Worm (Caenorhabditis elegans) whole organism, L4/young adult: ENCODE results near the gene C34F6.12.
A peak's percentile ranks its signal among the peaks of the same experiment; 100 is the strongest.

Experiments
- W03F9.2 ChIP-seq: fragments of 150-350 bp; optimal IDR thresholded peaks from 2 replicates; lab custom pipeline; 2014; ENCODE audit warnings: missing biosample characterization, missing genetic modification characterization
- dao-5 ChIP-seq: sonication (generic microtip); optimal IDR thresholded peaks from 2 replicates; lab custom pipeline; 2016; ENCODE audit warnings: missing genotype, missing genetic modification characterization, moderate library complexity, missing compliant biosample characterization
- him-1 ChIP-seq: sonication (generic microtip); optimal IDR thresholded peaks from 2 replicates; lab custom pipeline; 2016; ENCODE audit warnings: missing genotype, missing genetic modification reagents, missing genetic modification characterization, missing compliant biosample characterization

Gene C34F6.12

DNA sequence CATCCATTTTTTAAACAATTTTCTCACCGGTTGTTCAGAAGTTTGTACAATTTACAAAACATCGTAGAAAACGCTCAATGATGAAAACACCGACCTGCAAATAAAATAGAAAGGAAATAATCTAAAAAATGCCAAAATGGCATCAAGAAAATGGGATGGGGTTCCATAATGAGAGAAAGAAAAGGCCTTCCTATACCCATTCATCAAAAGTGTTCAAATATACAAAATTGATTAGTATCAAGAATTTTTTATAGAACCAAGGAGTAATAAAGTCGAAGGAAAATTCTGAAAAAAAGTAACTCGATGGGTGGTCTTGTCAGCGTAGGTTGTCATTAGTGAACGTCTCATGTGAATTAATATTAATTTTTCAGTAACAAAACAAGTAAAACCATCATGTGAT lies at the start of gene C34F6.12:
C34F6.12 (minus strand) TSS at position 101 of the 400 bp plus-strand sequence.
- TF ChIP-seq him-1 (tag; lab: Kevin White, UChicago) (no peak), W03F9.2 (tag; lab: Kevin White, UChicago) (no peak), dao-5 (tag; lab: Kevin White, UChicago) (no peak)

- TF ChIP-seq dao-5 (tag; lab: Kevin White, UChicago) (no peak), him-1 (tag; lab: Kevin White, UChicago) (no peak), W03F9.2 (tag; lab: Kevin White, UChicago) (no peak)
Measured at ce11 chrX:11270882-11271281, 44.4 kb upstream of the C34F6.12 start, which contains the start of gene ifa-1. ifa-1 (plus strand) TSS chrX:11271182.

ce11 chrX:11268970-11269369 lies 42.5 kb upstream of the C34F6.12 start, which contains the start of gene C03A3.3:
C03A3.3 (minus strand) TSS chrX:11269070.
- TF ChIP-seq him-1 (tag; lab: Kevin White, UChicago): no peak
- TF ChIP-seq dao-5 (tag; lab: Kevin White, UChicago): no peak
- no peak for TF ChIP-seq W03F9.2 (tag; lab: Kevin White, UChicago)

DNA sequence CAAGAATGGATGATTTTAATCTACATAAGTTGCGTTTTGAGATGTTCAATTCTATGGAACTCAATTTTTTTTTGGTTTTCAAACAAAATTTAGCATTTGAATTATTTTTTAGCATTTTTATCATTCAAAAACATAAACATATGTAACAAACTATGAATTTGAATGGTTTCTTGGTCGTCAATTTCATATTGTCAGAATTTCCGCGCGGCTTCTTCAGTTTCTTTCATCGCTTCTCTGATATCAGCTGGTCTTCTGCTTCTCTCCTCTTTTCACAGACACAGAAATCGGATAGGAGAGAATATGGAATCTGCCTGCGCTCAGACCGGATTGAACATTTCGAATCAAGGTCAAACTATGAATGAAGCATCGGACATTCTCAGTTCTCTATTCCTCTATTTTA lies 40.2 kb upstream of the C34F6.12 start, which contains the start of gene C03A3.9:
C03A3.9 (plus strand) TSS at position 301 of the 400 bp plus-strand sequence.
- TF ChIP-seq dao-5 (tag; lab: Kevin White, UChicago) (no peak), him-1 (tag; lab: Kevin White, UChicago) (no peak), W03F9.2 (tag; lab: Kevin White, UChicago) (no peak)

ce11 chrX:11264715-11265114 lies 38.2 kb upstream of the C34F6.12 start:
- TF ChIP-seq dao-5 (tag; lab: Kevin White, UChicago) (no peak), him-1 (tag; lab: Kevin White, UChicago) (no peak), W03F9.2 (tag; lab: Kevin White, UChicago) (no peak)

DNA sequence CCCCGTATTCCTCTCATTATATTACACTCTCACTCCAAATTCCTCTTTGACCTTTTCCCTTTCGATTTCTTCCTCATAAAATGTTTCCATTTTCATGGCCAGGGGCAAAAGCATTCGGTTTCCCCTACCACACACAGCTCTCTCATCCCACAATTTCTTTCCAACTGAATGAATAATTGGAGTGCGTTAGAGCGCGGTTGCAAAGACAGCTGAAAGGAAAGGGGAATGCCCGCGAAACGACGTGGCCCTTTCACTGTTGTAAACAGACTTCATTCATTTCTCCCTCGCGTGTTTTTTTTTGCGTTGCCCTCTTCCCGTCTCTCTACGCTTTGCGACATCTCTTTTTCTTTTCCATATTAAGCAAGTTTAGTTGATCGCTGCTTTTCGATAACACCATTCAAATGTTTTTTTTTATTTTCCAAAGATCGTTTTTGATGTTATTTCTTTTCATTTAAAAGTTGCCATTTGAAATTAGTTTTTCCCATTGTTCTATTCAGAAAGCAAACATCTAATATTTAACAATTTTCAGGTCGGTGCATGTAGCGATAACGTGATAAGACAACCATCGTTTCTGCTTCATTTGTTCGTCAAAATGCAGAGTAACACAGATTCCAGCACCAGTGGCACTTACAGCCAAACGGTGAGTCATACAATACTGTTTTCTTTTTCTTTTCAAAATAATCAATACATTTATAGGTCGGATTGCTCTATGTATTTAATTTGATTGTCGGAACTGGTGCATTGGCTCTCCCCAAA lies 36.0 kb upstream of the C34F6.12 start, which contains the start of gene C03A3.2:
C03A3.2 (plus strand) TSS at position 530 of the 756 bp plus-strand sequence.
- TF ChIP-seq him-1 (tag; lab: Kevin White, UChicago) (peak; percentile 12), dao-5 (tag; lab: Kevin White, UChicago) (no peak), W03F9.2 (tag; lab: Kevin White, UChicago) (peak; percentile 6)

DNA sequence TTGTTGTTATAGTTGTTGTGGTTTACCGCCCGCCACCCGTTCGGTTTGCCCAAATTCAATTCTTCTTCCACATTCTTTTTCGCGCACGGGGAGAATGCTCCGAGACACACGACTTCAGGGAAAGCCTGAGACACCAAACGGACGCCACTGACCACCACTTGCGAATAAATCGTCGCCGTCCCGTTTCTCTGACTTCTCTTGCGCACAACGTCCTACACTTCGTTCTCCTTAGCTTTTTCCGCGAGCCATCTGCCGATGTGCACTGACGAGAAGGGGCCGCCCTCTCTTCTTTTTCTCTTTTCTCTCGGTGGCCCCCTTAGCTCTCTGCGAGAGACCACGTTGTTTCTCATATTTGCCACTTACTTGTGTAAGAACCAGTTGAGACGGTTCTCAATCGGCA lies 30.6 kb upstream of the C34F6.12 start, which contains the start of gene C03A3.1:
C03A3.1 (plus strand) TSS at position 291 of the 400 bp plus-strand sequence.
- TF ChIP-seq dao-5 (tag; lab: Kevin White, UChicago) (no peak), W03F9.2 (tag; lab: Kevin White, UChicago) (no peak), him-1 (tag; lab: Kevin White, UChicago) (no peak)

DNA sequence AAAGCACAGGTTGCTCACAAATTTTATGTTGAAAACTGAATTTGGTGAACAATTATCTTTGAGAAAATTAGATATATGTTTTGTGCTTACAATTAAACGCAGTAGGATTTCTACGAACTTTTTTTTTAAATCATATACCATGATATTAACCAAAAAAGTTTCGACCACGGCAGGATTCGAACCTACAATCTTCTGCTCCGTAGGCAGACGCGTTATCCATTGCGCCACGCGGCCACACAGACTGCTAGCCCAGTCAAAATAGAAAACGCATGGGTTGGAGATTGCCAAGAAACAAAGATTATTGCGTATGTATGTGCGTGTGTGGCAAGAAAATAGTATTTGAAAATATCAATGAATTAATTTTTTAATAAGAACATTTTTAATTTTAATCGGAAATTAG lies 25.9 kb upstream of the C34F6.12 start:
- TF ChIP-seq dao-5 (tag; lab: Kevin White, UChicago) (no peak), W03F9.2 (tag; lab: Kevin White, UChicago) (peak; percentile 24), him-1 (tag; lab: Kevin White, UChicago) (peak; percentile 37)

ce11 chrX:11251928-11252327 lies 25.4 kb upstream of the C34F6.12 start:
- no peak for TF ChIP-seq dao-5 (tag; lab: Kevin White, UChicago)
- TF ChIP-seq W03F9.2 (tag; lab: Kevin White, UChicago): no peak
- TF ChIP-seq him-1 (tag; lab: Kevin White, UChicago): no peak

ce11 chrX:11250983-11251382 lies 24.5 kb upstream of the C34F6.12 start:
- no peak for TF ChIP-seq him-1 (tag; lab: Kevin White, UChicago)
- TF ChIP-seq W03F9.2 (tag; lab: Kevin White, UChicago): no peak
- TF ChIP-seq dao-5 (tag; lab: Kevin White, UChicago): no peak

- TF ChIP-seq dao-5 (tag; lab: Kevin White, UChicago): no peak
- TF ChIP-seq him-1 (tag; lab: Kevin White, UChicago): no peak
- no peak for TF ChIP-seq W03F9.2 (tag; lab: Kevin White, UChicago)
Measured at ce11 chrX:11249392-11249791, 22.9 kb upstream of the C34F6.12 start.

- TF ChIP-seq W03F9.2 (tag; lab: Kevin White, UChicago): no peak
- no peak for TF ChIP-seq him-1 (tag; lab: Kevin White, UChicago)
- no peak for TF ChIP-seq dao-5 (tag; lab: Kevin White, UChicago)
Measured at ce11 chrX:11248083-11248482, 21.6 kb upstream of the C34F6.12 start.

DNA sequence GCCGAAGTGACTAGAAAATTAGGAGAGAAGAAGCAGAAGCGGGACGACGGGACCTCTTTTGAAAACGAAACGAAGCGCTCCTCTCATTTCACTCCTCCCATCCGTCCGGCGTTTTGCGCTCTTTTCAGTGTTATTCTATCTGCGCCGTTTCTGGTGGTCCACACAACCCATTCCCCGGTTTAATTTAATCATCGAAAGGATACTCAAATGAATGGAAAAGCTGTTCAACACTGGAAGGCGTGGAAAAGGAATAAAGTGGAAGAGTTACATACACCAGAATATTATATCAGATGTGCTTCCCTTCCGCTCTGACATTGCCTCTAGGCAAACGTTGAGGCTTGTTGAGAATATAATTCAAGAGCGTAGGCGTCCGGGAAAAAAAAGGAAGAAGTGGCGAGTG lies 18.6 kb upstream of the C34F6.12 start:
- TF ChIP-seq dao-5 (tag; lab: Kevin White, UChicago): no peak
- no peak for TF ChIP-seq him-1 (tag; lab: Kevin White, UChicago)
